Fruit fly (Drosophila melanogaster) whole organism, adult: Measurements from ENCODE around the gene CG14715.

Experiments used
- CG33017 ChIP-seq: fragments of 200-800 bp; sonication (Bioruptor generic); optimal IDR thresholded peaks from 2 replicates; lab custom pipeline; 2018; ENCODE audit warnings: missing biosample characterization, mild to moderate bottlenecking, missing genetic modification characterization, moderate library complexity
- kay ChIP-seq: fragments of 200-800 bp; sonication (Bioruptor generic); peaks from one replicate; lab custom pipeline; 2016; ENCODE audit warnings: missing biosample characterization, missing genetic modification characterization, borderline replicate concordance
- toe ChIP-seq: fragments of 200-800 bp; sonication (Bioruptor generic); optimal IDR thresholded peaks from 2 replicates; lab custom pipeline; 2016; ENCODE audit warnings: missing biosample characterization, missing genetic modification characterization

dm6 chr3R:11678016-11678415 is 4.0 kb downstream of the CG14715 start, which contains the start of gene CG18476:
- TF ChIP-seq kay (GFP tag; lab: Kevin White, UChicago) (no peak), toe (GFP tag; lab: Kevin White, UChicago) (no peak), CG33017 (tag; lab: Kevin White, UChicago) (peak; percentile 95)
